Worm (Caenorhabditis elegans) whole organism, L1 larva: Measurements from ENCODE around the gene sre-50.

Experiments used
- dsc-1 ChIP-seq: sonication (generic microtip); optimal IDR thresholded peaks from 2 replicates; lab custom pipeline; 2016; ENCODE audit warnings: mild to moderate bottlenecking, missing genetic modification characterization, missing compliant biosample characterization
- elt-3 ChIP-seq, 6 experiments: fragments of 150-350 bp in 1 of 6; sonication (generic microtip); optimal IDR thresholded peaks; 2 replicates each; lab custom pipeline; 2017 to 2018; ENCODE audit warnings: missing biosample characterization in 6 of 6, missing genetic modification characterization in 6 of 6, inconsistent platforms in 1 of 6
- hpl-2 ChIP-seq: fragments of 150-350 bp; optimal IDR thresholded peaks from 2 replicates; lab custom pipeline; 2014; ENCODE audit warnings: missing biosample characterization, missing genetic modification reagents, missing genetic modification characterization
- lir-3 ChIP-seq: sonication (generic microtip); optimal IDR thresholded peaks from 2 replicates; lab custom pipeline; 2016; ENCODE audit warnings: mild to moderate bottlenecking, missing genetic modification characterization, moderate library complexity, missing compliant biosample characterization; ENCODE audit not compliant: poor library complexity
- lsy-2 ChIP-seq, 2 experiments: fragments of 150-350 bp; optimal IDR thresholded peaks; 2 replicates each; lab custom pipeline; 2014; ENCODE audit warnings: missing biosample characterization in 2 of 2, missing genetic modification characterization in 2 of 2
- mdl-1 ChIP-seq, 2 experiments: fragments of 150-350 bp; optimal IDR thresholded peaks; 2 replicates each; lab custom pipeline; 2014 to 2017; ENCODE audit warnings: missing biosample characterization in 2 of 2, missing genetic modification characterization in 2 of 2, inconsistent platforms in 1 of 2
- nhr-47 ChIP-seq: sonication (generic microtip); optimal IDR thresholded peaks from 2 replicates; lab custom pipeline; 2016; ENCODE audit warnings: mild to moderate bottlenecking, missing genetic modification characterization, moderate library complexity, missing compliant biosample characterization
- nhr-77 ChIP-seq: fragments of 150-350 bp; optimal IDR thresholded peaks from 2 replicates; lab custom pipeline; 2014; ENCODE audit warnings: missing biosample characterization, missing genetic modification characterization
- snpc-4 ChIP-seq: fragments of 150-350 bp; optimal IDR thresholded peaks from 2 replicates; lab custom pipeline; 2014; ENCODE audit warnings: missing biosample characterization, missing genetic modification characterization
- sox-4 ChIP-seq: sonication (generic microtip); optimal IDR thresholded peaks from 2 replicates; lab custom pipeline; 2016; ENCODE audit warnings: missing genetic modification characterization, missing compliant biosample characterization
- sup-37 ChIP-seq: fragments of 200-800 bp; sonication (Bioruptor generic); optimal IDR thresholded peaks from 2 replicates; lab custom pipeline; 2018; ENCODE audit warnings: mild to moderate bottlenecking, missing genetic modification characterization, missing compliant biosample characterization
- swsn-7 ChIP-seq: sonication (generic microtip); optimal IDR thresholded peaks from 2 replicates; lab custom pipeline; 2016; ENCODE audit warnings: missing genetic modification characterization, missing compliant biosample characterization
- unc-62 ChIP-seq: fragments of 150-350 bp; optimal IDR thresholded peaks from 2 replicates; lab custom pipeline; 2014; ENCODE audit warnings: missing biosample characterization, missing genetic modification reagents, missing genetic modification characterization
- ztf-11 ChIP-seq, 2 experiments: sonication (generic microtip); optimal IDR thresholded peaks; 2 replicates each; lab custom pipeline; 2016 to 2017; ENCODE audit warnings: missing genetic modification characterization in 2 of 2, missing biosample characterization in 1 of 2, missing compliant biosample characterization in 1 of 2

DNA sequence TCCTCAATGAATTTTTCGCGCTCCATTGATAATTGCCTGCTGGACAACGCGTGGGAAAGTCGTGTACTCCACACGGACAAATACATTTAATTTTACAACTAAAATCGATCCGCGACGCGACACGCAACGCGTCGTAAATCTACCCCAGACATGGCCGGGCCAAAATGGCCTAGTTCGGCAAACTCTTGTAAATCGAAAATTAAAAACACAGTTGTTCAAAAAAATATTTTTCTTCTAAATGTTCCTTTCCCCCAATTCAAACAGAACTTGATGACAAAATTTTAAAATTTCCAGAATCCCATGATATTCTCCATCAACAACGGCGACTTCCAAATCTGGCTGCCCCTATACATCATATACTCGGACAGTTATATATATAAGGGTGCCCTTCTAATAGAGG lies 25.7 kb downstream of the sre-50 start, which contains the start of gene sre-55:
- TF ChIP-seq sox-4 = no peak
- TF ChIP-seq mdl-1 (tag; optimal IDR thresholded peaks at IDR 0.05; lab: Kevin White, UChicago) = no peak
- TF ChIP-seq nhr-77 (tag; lab: Kevin White, UChicago) = no peak
- TF ChIP-seq nhr-47 (tag; lab: Kevin White, UChicago) = no peak
- no peak for TF ChIP-seq lir-3 (tag; lab: Kevin White, UChicago)
- no peak for TF ChIP-seq ztf-11 (tag; optimal IDR thresholded peaks at IDR 0.05; lab: Kevin White, UChicago)
- TF ChIP-seq unc-62 (GFP tag; lab: Kevin White, UChicago) = no peak
- no peak for TF ChIP-seq swsn-7 (tag; lab: Kevin White, UChicago)
- no peak for TF ChIP-seq hpl-2
- no peak for TF ChIP-seq dsc-1 (tag; lab: Kevin White, UChicago)
- no peak for TF ChIP-seq snpc-4 (tag; lab: Kevin White, UChicago)
- TF ChIP-seq elt-3 (tag; optimal IDR thresholded peaks at IDR 0.05; lab: Kevin White, UChicago) = no peak
- no peak for TF ChIP-seq sup-37 (GFP tag; lab: Kevin White, UChicago)
- no peak for TF ChIP-seq lsy-2 (tag; optimal IDR thresholded peaks at IDR 0.05; lab: Kevin White, UChicago)
